Fruit fly (Drosophila melanogaster) whole organism, embryonic: ENCODE measurements around the gene heph.

Experiments used
- Atf3 ChIP-seq: fragments of 200-800 bp; sonication (Bioruptor generic); optimal IDR thresholded peaks from 3 replicates; lab custom pipeline; 2016; ENCODE audit warnings: missing biosample characterization, missing genetic modification characterization
- BEAF-32 ChIP-seq: fragments of 200-800 bp; sonication (Bioruptor generic); optimal IDR thresholded peaks from 3 replicates; lab custom pipeline; 2017; ENCODE audit warnings: missing biosample characterization, missing genetic modification characterization, mild to moderate bottlenecking, moderate library complexity, missing genetic modification reagents
- C15 ChIP-seq: fragments of 200-800 bp; sonication (Bioruptor generic); IDR thresholded peaks from 3 replicates; pipeline ENCODE4 v1.3.6; 2022; ENCODE audit warnings: missing biosample characterization, missing genetic modification characterization
- CG10209 ChIP-seq: fragments of 200-800 bp; sonication (Bioruptor generic); optimal IDR thresholded peaks from 3 replicates; lab custom pipeline; 2017; ENCODE audit warnings: missing biosample characterization, mild to moderate bottlenecking, missing genetic modification characterization, missing genetic modification reagents
- CG11085 ChIP-seq: fragments of 200-800 bp; sonication (Bioruptor generic); IDR thresholded peaks from 2 replicates; pipeline ENCODE4 v1.3.6; 2022; ENCODE audit warnings: missing biosample characterization, missing genetic modification characterization
- CG12942 ChIP-seq: fragments of 200-800 bp; sonication (Bioruptor generic); optimal IDR thresholded peaks from 3 replicates; lab custom pipeline; 2016; ENCODE audit warnings: missing biosample characterization, missing genetic modification characterization
- CG13123 ChIP-seq: fragments of 200-800 bp; sonication (Bioruptor generic); optimal IDR thresholded peaks from 2 replicates; lab custom pipeline; 2016; ENCODE audit warnings: missing biosample characterization, missing genetic modification characterization
- CG13624 ChIP-seq: fragments of 200-800 bp; sonication (Bioruptor generic); optimal IDR thresholded peaks from 2 replicates; lab custom pipeline; 2016; ENCODE audit warnings: missing biosample characterization, missing genetic modification characterization
- CG13775 ChIP-seq: fragments of 200-800 bp; sonication (Bioruptor generic); optimal IDR thresholded peaks from 3 replicates; lab custom pipeline; 2017; ENCODE audit warnings: missing biosample characterization, mild to moderate bottlenecking, missing genetic modification characterization
- CG14965 ChIP-seq: fragments of 200-800 bp; sonication (Bioruptor generic); optimal IDR thresholded peaks from 2 replicates; lab custom pipeline; 2016; ENCODE audit warnings: missing biosample characterization, missing genetic modification characterization, borderline replicate concordance
- CG1603 ChIP-seq: fragments of 200-800 bp; sonication (Bioruptor generic); optimal IDR thresholded peaks from 2 replicates; lab custom pipeline; 2019; ENCODE audit warnings: missing biosample characterization, mild to moderate bottlenecking, missing genetic modification characterization, moderate library complexity
- CG17612 ChIP-seq: fragments of 200-800 bp; sonication (Bioruptor generic); IDR thresholded peaks from 2 replicates; pipeline ENCODE4 v1.3.6; 2022; ENCODE audit warnings: missing biosample characterization, missing genetic modification characterization
- CG17802 ChIP-seq: fragments of 200-800 bp; sonication (Bioruptor generic); optimal IDR thresholded peaks from 2 replicates; lab custom pipeline; 2018; ENCODE audit warnings: missing biosample characterization, mild to moderate bottlenecking, missing genetic modification characterization, moderate library complexity
- CG17829 ChIP-seq: fragments of 200-800 bp; optimal IDR thresholded peaks from 2 replicates; lab custom pipeline; 2019; ENCODE audit warnings: missing biosample characterization, mild to moderate bottlenecking, missing genetic modification characterization, moderate library complexity
- CG18619 ChIP-seq: fragments of 200-800 bp; sonication (Bioruptor generic); optimal IDR thresholded peaks from 3 replicates; lab custom pipeline; 2017; ENCODE audit warnings: missing biosample characterization, mild to moderate bottlenecking, missing genetic modification characterization
- CG31441 ChIP-seq: fragments of 200-800 bp; sonication (Bioruptor generic); IDR thresholded peaks from 2 replicates; pipeline ENCODE4 v1.3.6; 2022; ENCODE audit warnings: missing biosample characterization, missing genetic modification characterization
- CG3847 ChIP-seq: fragments of 200-800 bp; sonication (Bioruptor generic); IDR thresholded peaks from 2 replicates; pipeline ENCODE4 v1.3.6; 2022; ENCODE audit warnings: missing biosample characterization, missing genetic modification characterization
- CG4282 ChIP-seq: fragments of 200-800 bp; sonication (Bioruptor generic); optimal IDR thresholded peaks from 2 replicates; lab custom pipeline; 2016; ENCODE audit warnings: missing biosample characterization, missing genetic modification characterization
- CG5180 ChIP-seq: fragments of 200-800 bp; sonication (Bioruptor generic); optimal IDR thresholded peaks from 3 replicates; lab custom pipeline; 2017; ENCODE audit warnings: missing biosample characterization, missing genetic modification characterization, mild to moderate bottlenecking, moderate library complexity, missing genetic modification reagents
- CG6765 ChIP-seq: fragments of 200-800 bp; sonication (Bioruptor generic); optimal IDR thresholded peaks from 3 replicates; lab custom pipeline; 2017; ENCODE audit warnings: missing biosample characterization, mild to moderate bottlenecking, missing genetic modification characterization
- CG6791 ChIP-seq: fragments of 200-800 bp; sonication (Bioruptor generic); IDR thresholded peaks from 3 replicates; pipeline ENCODE4 v1.3.6; 2022; ENCODE audit warnings: missing biosample characterization, missing genetic modification characterization; ENCODE audit not compliant: partially characterized antibody
- CG8478 ChIP-seq: fragments of >200 bp; optimal IDR thresholded peaks from 2 replicates; lab custom pipeline; 2018
- CG8944 ChIP-seq: fragments of 200-800 bp; sonication (Bioruptor generic); optimal IDR thresholded peaks from 3 replicates; lab custom pipeline; 2016; ENCODE audit warnings: missing biosample characterization, missing genetic modification characterization
- Camta ChIP-seq: fragments of 200-800 bp; sonication (Bioruptor generic); optimal IDR thresholded peaks from 2 replicates; lab custom pipeline; 2016; ENCODE audit warnings: missing biosample characterization, missing genetic modification characterization
- D ChIP-seq, 2 experiments: fragments of 200-800 bp in 1 of 2; fragments of >200 bp in 1 of 2; sonication (Bioruptor generic) in 1 of 2; optimal IDR thresholded peaks; 2 replicates in 1 of 2; 3 replicates in 1 of 2; lab custom pipeline; 2017; ENCODE audit warnings: mild to moderate bottlenecking in 1 of 2, missing biosample characterization in 1 of 2, missing genetic modification characterization in 1 of 2, missing genetic modification reagents in 1 of 2
- D19B ChIP-seq: fragments of 200-800 bp; sonication (Bioruptor generic); optimal IDR thresholded peaks from 2 replicates; lab custom pipeline; 2017; ENCODE audit warnings: missing biosample characterization, mild to moderate bottlenecking, missing genetic modification characterization
- MESR4 ChIP-seq: fragments of 200-800 bp; sonication (Bioruptor generic); optimal IDR thresholded peaks from 2 replicates; lab custom pipeline; 2018; ENCODE audit warnings: missing biosample characterization, mild to moderate bottlenecking, missing genetic modification characterization, moderate library complexity
- Max ChIP-seq: fragments of 200-800 bp; sonication (Bioruptor generic); optimal IDR thresholded peaks from 2 replicates; lab custom pipeline; 2016; ENCODE audit warnings: missing biosample characterization, mild to moderate bottlenecking, missing genetic modification characterization
- Nf-YA ChIP-seq: fragments of 200-800 bp; sonication (Bioruptor generic); IDR thresholded peaks from 2 replicates; pipeline ENCODE4 v1.3.6; 2022; ENCODE audit warnings: missing biosample characterization, missing genetic modification characterization
- Poxn ChIP-seq: fragments of 200-800 bp; sonication (Bioruptor generic); IDR thresholded peaks from 2 replicates; pipeline ENCODE4 v1.3.6; 2022; ENCODE audit warnings: missing biosample characterization, missing genetic modification characterization
- Rx ChIP-seq: fragments of 200-800 bp; sonication (Bioruptor generic); IDR thresholded peaks from 2 replicates; pipeline ENCODE4 v1.3.6; 2022; ENCODE audit warnings: missing biosample characterization, missing genetic modification characterization
- Side ChIP-seq: fragments of 200-800 bp; sonication (Bioruptor generic); optimal IDR thresholded peaks from 2 replicates; lab custom pipeline; 2016; ENCODE audit warnings: missing biosample characterization, missing genetic modification characterization
- Trl ChIP-seq, 3 experiments: fragments of >200 bp in 2 of 3; fragments of 200-800 bp in 1 of 3; sonication (Bioruptor generic) in 1 of 3; optimal IDR thresholded peaks; 2 replicates in 1 of 3; 3 replicates in 2 of 3; lab custom pipeline; 2016 to 2017; ENCODE audit warnings: missing biosample characterization in 1 of 3, missing genetic modification characterization in 1 of 3
- ap ChIP-seq: fragments of 200-800 bp; sonication (Bioruptor generic); IDR thresholded peaks from 2 replicates; pipeline ENCODE4 v1.3.6; 2022; ENCODE audit warnings: missing biosample characterization, missing genetic modification characterization
- chif ChIP-seq, 2 experiments: fragments of 200-800 bp; sonication (Bioruptor generic); optimal IDR thresholded peaks; 3 replicates each; lab custom pipeline; 2016; ENCODE audit warnings: missing biosample characterization in 2 of 2, missing genetic modification characterization in 2 of 2
- exex ChIP-seq: fragments of 200-800 bp; sonication (Bioruptor generic); optimal IDR thresholded peaks from 4 replicates; lab custom pipeline; 2018; ENCODE audit warnings: missing biosample characterization, mild to moderate bottlenecking, missing genetic modification characterization, moderate library complexity
- fd102C ChIP-seq: fragments of 200-800 bp; sonication (Bioruptor generic); optimal IDR thresholded peaks from 2 replicates; lab custom pipeline; 2018; ENCODE audit warnings: missing biosample characterization, mild to moderate bottlenecking, missing genetic modification characterization, moderate library complexity
- fd3F ChIP-seq: fragments of 200-800 bp; sonication (Bioruptor generic); optimal IDR thresholded peaks from 2 replicates; lab custom pipeline; 2018; ENCODE audit warnings: missing biosample characterization, mild to moderate bottlenecking, missing genetic modification characterization, moderate library complexity
- gce ChIP-seq: fragments of 200-800 bp; sonication (Bioruptor generic); IDR thresholded peaks from 3 replicates; pipeline ENCODE4 v1.3.6; 2022; ENCODE audit warnings: missing biosample characterization, missing genetic modification characterization
- gfzf ChIP-seq: fragments of 200-800 bp; sonication (Bioruptor generic); optimal IDR thresholded peaks from 2 replicates; lab custom pipeline; 2016; ENCODE audit warnings: missing biosample characterization, mild to moderate bottlenecking, missing genetic modification characterization, moderate library complexity
- gro ChIP-seq: fragments of 200-800 bp; sonication (Bioruptor generic); optimal IDR thresholded peaks from 2 replicates; lab custom pipeline; 2016; ENCODE audit warnings: missing biosample characterization, missing genetic modification characterization
- gsb-n ChIP-seq: fragments of 200-800 bp; sonication (Bioruptor generic); optimal IDR thresholded peaks from 3 replicates; lab custom pipeline; 2018; ENCODE audit warnings: missing biosample characterization, mild to moderate bottlenecking, missing genetic modification characterization
- h ChIP-seq: fragments of >200 bp; optimal IDR thresholded peaks from 2 replicates; lab custom pipeline; 2017
- kni ChIP-seq: fragments of 200-800 bp; sonication (Bioruptor generic); optimal IDR thresholded peaks from 3 replicates; lab custom pipeline; 2017; ENCODE audit warnings: mild to moderate bottlenecking, missing biosample characterization, missing genetic modification reagents, missing genetic modification characterization
- mirr ChIP-seq: fragments of 200-800 bp; sonication (Bioruptor generic); optimal IDR thresholded peaks from 3 replicates; lab custom pipeline; 2018; ENCODE audit warnings: missing biosample characterization, mild to moderate bottlenecking, missing genetic modification characterization
- peb ChIP-seq: fragments of 200-800 bp; sonication (Bioruptor generic); IDR thresholded peaks from 2 replicates; pipeline ENCODE4 v1.3.6; 2022; ENCODE audit warnings: missing biosample characterization, missing genetic modification characterization
- slp2 ChIP-seq: fragments of 200-800 bp; sonication (Bioruptor generic); optimal IDR thresholded peaks from 2 replicates; lab custom pipeline; 2016; ENCODE audit warnings: missing biosample characterization, missing genetic modification characterization
- tx ChIP-seq: fragments of 200-800 bp; sonication (Bioruptor generic); optimal IDR thresholded peaks from 2 replicates; lab custom pipeline; 2016; ENCODE audit warnings: missing biosample characterization, missing genetic modification characterization
- unc-4 ChIP-seq: fragments of 200-800 bp; sonication (Bioruptor generic); IDR thresholded peaks from 2 replicates; pipeline ENCODE4 v1.3.6; 2022; ENCODE audit warnings: missing biosample characterization, missing genetic modification characterization; ENCODE audit not compliant: partially characterized antibody
- usp ChIP-seq: fragments of >200 bp; optimal IDR thresholded peaks from 2 replicates; lab custom pipeline; 2017; ENCODE audit warnings: missing biosample characterization, missing genetic modification characterization
- z ChIP-seq: fragments of 200-800 bp; sonication (Bioruptor generic); IDR thresholded peaks from 3 replicates; pipeline ENCODE4 v1.3.6; 2022; ENCODE audit warnings: missing biosample characterization, missing genetic modification characterization

heph gene

DNA sequence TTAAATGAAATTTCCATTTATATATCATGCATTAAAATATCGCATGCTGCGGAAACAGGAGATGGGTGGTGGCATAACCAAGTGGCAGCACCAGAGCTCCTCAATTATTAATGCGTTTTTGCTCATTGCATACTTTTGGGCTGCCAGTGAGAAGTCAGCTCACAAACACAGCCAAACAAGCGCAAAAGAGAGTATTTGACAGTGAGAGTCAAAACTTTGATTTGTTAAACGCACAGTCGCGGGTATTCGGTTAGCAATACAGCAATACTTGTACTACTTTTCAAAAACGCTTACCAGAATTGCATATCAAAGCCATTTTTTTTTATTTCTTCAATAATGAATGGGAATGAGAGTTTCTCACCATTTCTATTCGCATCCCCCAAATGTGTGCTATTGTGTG, 69.6 kb downstream of the heph start (continued):
- TF ChIP-seq Rx (GFP tag; lab: Robert Waterston, UW): peak; percentile 17; the same call in 1 of the 2 replicates
- no peak for TF ChIP-seq gfzf
- TF ChIP-seq fd102C (GFP tag; lab: Kevin White, UChicago): no peak
- TF ChIP-seq CG3847: no peak
- TF ChIP-seq gro (GFP tag; lab: Kevin White, UChicago): no peak
- no peak for TF ChIP-seq CG18619 (GFP tag; lab: Kevin White, UChicago)
- TF ChIP-seq gce (GFP tag; lab: Robert Waterston, UW): no peak
- TF ChIP-seq usp (GFP tag; lab: Kevin White, UChicago): no peak
- TF ChIP-seq CG17829 (tag; lab: Kevin White, UChicago): peak; percentile 30
- TF ChIP-seq h (lab: Kevin White, UChicago): no peak
- TF ChIP-seq Camta: no peak
- no peak for TF ChIP-seq CG4282 (GFP tag; lab: Kevin White, UChicago)
- TF ChIP-seq tx: no peak
- TF ChIP-seq CG6791 (GFP tag; lab: Robert Waterston, UW): no peak
- TF ChIP-seq Side: no peak
- TF ChIP-seq CG13624 (GFP tag; lab: Kevin White, UChicago): no peak
- TF ChIP-seq MESR4 (GFP tag; lab: Kevin White, UChicago): no peak
- TF ChIP-seq Atf3 (GFP tag; lab: Kevin White, UChicago): no peak
- TF ChIP-seq unc-4 (GFP tag; lab: Robert Waterston, UW): no peak
- 0 out of 3 replicates have a peak, but pooled peaks have one; percentile 9 for TF ChIP-seq z (GFP tag; lab: Robert Waterston, UW)
- 0 out of 2 replicates have a peak, but pooled peaks have one; percentile 18 for TF ChIP-seq CG31441 (GFP tag; lab: Robert Waterston, UW)
- TF ChIP-seq Trl (optimal IDR thresholded peaks at IDR 0.05; lab: Kevin White, UChicago): peak; percentile 45 to 54
- no peak for TF ChIP-seq Trl (GFP tag; optimal IDR thresholded peaks at IDR 0.05; lab: Kevin White, UChicago)
- TF ChIP-seq Poxn: no peak
- TF ChIP-seq C15 (GFP tag; lab: Robert Waterston, UW): no peak
- TF ChIP-seq CG17612 (GFP tag; lab: Robert Waterston, UW): no peak
- no peak for TF ChIP-seq CG14965 (GFP tag; lab: Kevin White, UChicago)
- no peak for TF ChIP-seq CG12942 (GFP tag; lab: Kevin White, UChicago)
- TF ChIP-seq BEAF-32 (GFP tag; lab: Kevin White, UChicago): no peak
- TF ChIP-seq CG17802 (tag; lab: Kevin White, UChicago): no peak
- TF ChIP-seq CG6765: no peak
- no peak for TF ChIP-seq CG13775 (GFP tag; lab: Kevin White, UChicago)
- no peak for TF ChIP-seq ap (GFP tag; lab: Robert Waterston, UW)
- TF ChIP-seq Nf-YA: no peak
- no peak for TF ChIP-seq CG13123
- no peak for TF ChIP-seq kni (GFP tag; lab: Kevin White, UChicago)
- no peak for TF ChIP-seq D (optimal IDR thresholded peaks at IDR 0.05; lab: Kevin White, UChicago)
- TF ChIP-seq D (GFP tag; optimal IDR thresholded peaks at IDR 0.05; lab: Kevin White, UChicago): no peak
- TF ChIP-seq peb (GFP tag; lab: Robert Waterston, UW): no peak
- no peak for TF ChIP-seq CG5180
- no peak for TF ChIP-seq slp2 (GFP tag; lab: Kevin White, UChicago)
- no peak for TF ChIP-seq D19B (GFP tag; lab: Kevin White, UChicago)
- TF ChIP-seq CG8944 (GFP tag; lab: Kevin White, UChicago): no peak
- peak in 1 of 2 experiments; percentile 11 for TF ChIP-seq chif (GFP tag; optimal IDR thresholded peaks at IDR 0.05; lab: Kevin White, UChicago)
- no peak for TF ChIP-seq mirr (GFP tag; lab: Kevin White, UChicago)
- TF ChIP-seq CG8478 (lab: Kevin White, UChicago): no peak
- TF ChIP-seq CG1603 (tag; lab: Kevin White, UChicago): peak; percentile 13
- TF ChIP-seq CG11085 (GFP tag; lab: Robert Waterston, UW): no peak
- no peak for TF ChIP-seq Max (GFP tag; lab: Kevin White, UChicago)
- peak; percentile 4 for TF ChIP-seq gsb-n (tag; lab: Kevin White, UChicago)
- TF ChIP-seq exex: no peak
- no peak for TF ChIP-seq fd3F
- no peak for TF ChIP-seq CG10209
